Worm (Caenorhabditis elegans) whole organism, L4/young adult: Measurements from ENCODE around the gene cyk-1.

Experiments
- W03F9.2 ChIP-seq: fragments of 150-350 bp; optimal IDR thresholded peaks from 2 replicates; lab custom pipeline; 2014; ENCODE audit warnings: missing biosample characterization, missing genetic modification characterization
- dao-5 ChIP-seq: sonication (generic microtip); optimal IDR thresholded peaks from 2 replicates; lab custom pipeline; 2016; ENCODE audit warnings: missing genotype, missing genetic modification characterization, moderate library complexity, missing compliant biosample characterization

- TF ChIP-seq W03F9.2 (tag; lab: Kevin White, UChicago) (no peak), dao-5 (tag; lab: Kevin White, UChicago) (no peak)
Observed at ce11 chrIII:7005350-7005749, 23.7 kb downstream of the cyk-1 start, which contains the start of gene C06E8.5.
